Worm (Caenorhabditis elegans): Measurements from ENCODE around the gene ugt-67.

ce11 chrV:4891305-4891704 lies 9.9 kb upstream of the ugt-67 start:
- TF ChIP-seq unc-39 (tag; optimal IDR thresholded peaks at IDR 0.05): no peak
- TF ChIP-seq nhr-11 (tag; optimal IDR thresholded peaks at IDR 0.05): no peak
- no peak for TF ChIP-seq ama-1 (optimal IDR thresholded peaks at IDR 0.05)
